Worm (Caenorhabditis elegans) whole organism, young adult: ENCODE measurements around the gene lgc-52.
"Not testable (repeated sequence)": the region's sequence is repeated elsewhere in the genome, so short reads cannot be mapped to it uniquely, and the experiment has no call there.

Experiments used
- B0261.1 ChIP-seq: sonication (generic microtip); optimal IDR thresholded peaks from 2 replicates; lab custom pipeline; 2016; ENCODE audit warnings: mild to moderate bottlenecking, missing genetic modification characterization, moderate library complexity, missing compliant biosample characterization
- F37B4.10 ChIP-seq: fragments of 200-800 bp; sonication (Bioruptor generic); IDR thresholded peaks from 2 replicates; pipeline ENCODE4 v1.3.6; 2022; ENCODE audit warnings: missing genetic modification characterization, missing compliant biosample characterization
- F49E8.2 ChIP-seq: sonication (generic microtip); optimal IDR thresholded peaks from 3 replicates; lab custom pipeline; 2017; ENCODE audit warnings: missing genetic modification characterization, mild to moderate bottlenecking, missing compliant biosample characterization, antibody characterized with exemption, moderate library complexity; ENCODE audit not compliant: insufficient read depth
- F57A8.1 ChIP-seq: fragments of 200-800 bp; sonication (Bioruptor generic); optimal IDR thresholded peaks from 2 replicates; lab custom pipeline; 2018; ENCODE audit warnings: mild to moderate bottlenecking, missing genetic modification characterization, moderate library complexity, missing compliant biosample characterization
- F57C9.4 ChIP-seq: sonication (generic microtip); optimal IDR thresholded peaks from 2 replicates; lab custom pipeline; 2017; ENCODE audit warnings: mild to moderate bottlenecking, missing genetic modification characterization, missing compliant biosample characterization
- K11D2.4 ChIP-seq: fragments of 200-800 bp; sonication (Bioruptor generic); IDR thresholded peaks from 2 replicates; pipeline ENCODE4 v1.3.6; 2022; ENCODE audit warnings: missing genetic modification reagents, missing genetic modification characterization, missing compliant biosample characterization
- K12H6.12 ChIP-seq: fragments of 200-800 bp; sonication (Bioruptor generic); optimal IDR thresholded peaks from 2 replicates; lab custom pipeline; 2018; ENCODE audit warnings: mild to moderate bottlenecking, missing genetic modification characterization, missing compliant biosample characterization
- T26A5.8 ChIP-seq: sonication (generic microtip); optimal IDR thresholded peaks from 2 replicates; lab custom pipeline; 2016; ENCODE audit warnings: missing genetic modification characterization, missing compliant biosample characterization
- Y53G8AR.9 ChIP-seq: fragments of 200-800 bp; sonication (Bioruptor generic); conservative IDR thresholded peaks from 2 replicates; pipeline ENCODE4 v1.3.6; 2022; ENCODE audit warnings: missing genetic modification reagents, missing genetic modification characterization, missing compliant biosample characterization
- Y56A3A.18 ChIP-seq: fragments of 200-800 bp; sonication (Bioruptor generic); IDR thresholded peaks from 2 replicates; pipeline ENCODE4 v1.3.6; 2022; ENCODE audit warnings: missing genetic modification reagents, missing genetic modification characterization, missing compliant biosample characterization
- Y79H2A.3 ChIP-seq: fragments of 200-800 bp; sonication (Bioruptor generic); conservative IDR thresholded peaks from 2 replicates; pipeline ENCODE4 v1.3.6; 2022; ENCODE audit warnings: missing genetic modification reagents, missing genetic modification characterization, missing compliant biosample characterization
- ZK185.1 ChIP-seq: sonication (generic microtip); optimal IDR thresholded peaks from 2 replicates; lab custom pipeline; 2016; ENCODE audit warnings: mild to moderate bottlenecking, missing genetic modification characterization, missing compliant biosample characterization; ENCODE audit not compliant: poor library complexity, severe bottlenecking
- ama-1 ChIP-seq, 3 experiments: fragments of 150-350 bp in 1 of 3; sonication (generic microtip) in 2 of 3; optimal IDR thresholded peaks; 2 replicates each; lab custom pipeline; 2014 to 2018; ENCODE audit warnings: missing biosample characterization in 2 of 3, missing genetic modification characterization in 2 of 3, missing genetic modification reagents in 2 of 3
- aptf-2 ChIP-seq: fragments of 200-800 bp; sonication (Bioruptor generic); conservative IDR thresholded peaks from 2 replicates; pipeline ENCODE4 v1.3.6; 2022; ENCODE audit warnings: missing genetic modification reagents, missing genetic modification characterization, missing compliant biosample characterization
- athp-1 ChIP-seq: sonication (generic microtip); optimal IDR thresholded peaks from 2 replicates; lab custom pipeline; 2017; ENCODE audit warnings: mild to moderate bottlenecking, missing genetic modification characterization, missing compliant biosample characterization
- attf-6 ChIP-seq: fragments of 200-800 bp; sonication (Bioruptor generic); IDR thresholded peaks from 2 replicates; pipeline ENCODE4 v1.3.6; 2022; ENCODE audit warnings: missing genetic modification reagents, missing genetic modification characterization, missing compliant biosample characterization
- ccch-3 ChIP-seq: fragments of 200-800 bp; sonication (Bioruptor generic); optimal IDR thresholded peaks from 2 replicates; lab custom pipeline; 2018; ENCODE audit warnings: mild to moderate bottlenecking, missing genetic modification characterization, missing compliant biosample characterization
- cebp-2 ChIP-seq: fragments of 200-800 bp; sonication (Bioruptor generic); IDR thresholded peaks from 2 replicates; pipeline ENCODE4 v1.3.6; 2022; ENCODE audit warnings: missing genetic modification characterization, missing compliant biosample characterization
- ceh-58 ChIP-seq: fragments of 200-800 bp; sonication (Bioruptor generic); IDR thresholded peaks from 2 replicates; pipeline ENCODE4 v1.3.6; 2022; ENCODE audit warnings: missing genetic modification characterization, missing compliant biosample characterization
- chd-7 ChIP-seq: sonication (generic microtip); optimal IDR thresholded peaks from 2 replicates; lab custom pipeline; 2016; ENCODE audit warnings: mild to moderate bottlenecking, missing genetic modification characterization, moderate library complexity, missing compliant biosample characterization
- hlh-12 ChIP-seq: sonication (generic microtip); optimal IDR thresholded peaks from 2 replicates; lab custom pipeline; 2016; ENCODE audit warnings: missing genetic modification characterization, missing compliant biosample characterization
- hmg-1.2 ChIP-seq: fragments of 200-800 bp; sonication (Bioruptor generic); IDR thresholded peaks from 2 replicates; pipeline ENCODE4 v1.3.6; 2022; ENCODE audit warnings: missing genetic modification reagents, missing genetic modification characterization, missing compliant biosample characterization
- lsl-1 ChIP-seq: fragments of 200-800 bp; sonication (Bioruptor generic); optimal IDR thresholded peaks from 2 replicates; lab custom pipeline; 2018; ENCODE audit warnings: mild to moderate bottlenecking, missing genetic modification characterization, moderate library complexity, missing compliant biosample characterization
- lsy-27 ChIP-seq: sonication (generic microtip); optimal IDR thresholded peaks from 2 replicates; lab custom pipeline; 2017; ENCODE audit warnings: missing genetic modification characterization, mild to moderate bottlenecking, missing compliant biosample characterization, antibody characterized with exemption, missing genotype, borderline replicate concordance; ENCODE audit not compliant: insufficient read depth
- nfyb-1 ChIP-seq: fragments of 200-800 bp; sonication (Bioruptor generic); IDR thresholded peaks from 2 replicates; pipeline ENCODE4 v1.3.6; 2022; ENCODE audit warnings: missing genetic modification reagents, missing genetic modification characterization, missing compliant biosample characterization
- nhr-80 ChIP-seq: sonication (generic microtip); optimal IDR thresholded peaks from 2 replicates; lab custom pipeline; 2016; ENCODE audit warnings: missing genetic modification characterization, missing compliant biosample characterization
- pbrm-1 ChIP-seq: fragments of 200-800 bp; sonication (Bioruptor generic); IDR thresholded peaks from 2 replicates; pipeline ENCODE4 v1.3.6; 2022; ENCODE audit warnings: missing genetic modification reagents, missing genetic modification characterization, missing compliant biosample characterization
- rec-8 ChIP-seq, 2 experiments: sonication (generic microtip); optimal IDR thresholded peaks; 2 replicates each; lab custom pipeline; 2016; ENCODE audit warnings: mild to moderate bottlenecking in 2 of 2, missing genetic modification characterization in 2 of 2, missing genetic modification reagents in 2 of 2, missing genotype in 2 of 2, missing biosample characterization in 1 of 2, missing compliant biosample characterization in 1 of 2, moderate library complexity in 1 of 2
- snpc-3.4 ChIP-seq: sonication (generic microtip); optimal IDR thresholded peaks from 2 replicates; lab custom pipeline; 2017; ENCODE audit warnings: missing genetic modification characterization, mild to moderate bottlenecking, missing compliant biosample characterization, antibody characterized with exemption, moderate library complexity, missing genotype, missing genetic modification reagents
- snpc-4 ChIP-seq, 5 experiments: fragments of 150-350 bp in 1 of 5; sonication (generic microtip) in 4 of 5; optimal IDR thresholded peaks; 2 replicates each; lab custom pipeline; 2014 to 2018; ENCODE audit warnings: missing genetic modification characterization in 5 of 5, missing biosample characterization in 3 of 5, antibody characterized with exemption in 2 of 5, mild to moderate bottlenecking in 2 of 5, missing compliant biosample characterization in 2 of 5, missing genotype in 2 of 5, moderate library complexity in 2 of 5, missing genetic modification reagents in 1 of 5
- tbp1 ChIP-seq: fragments of 200-800 bp; sonication (Bioruptor generic); optimal IDR thresholded peaks from 2 replicates; lab custom pipeline; 2018; ENCODE audit warnings: mild to moderate bottlenecking, missing genetic modification characterization, missing compliant biosample characterization
- unc-130 ChIP-seq: sonication (generic microtip); optimal IDR thresholded peaks from 2 replicates; lab custom pipeline; 2016; ENCODE audit warnings: missing genetic modification reagents, missing genetic modification characterization, missing compliant biosample characterization
- unc-62 ChIP-seq: fragments of 150-350 bp; optimal IDR thresholded peaks from 2 replicates; lab custom pipeline; 2014; ENCODE audit warnings: missing biosample characterization, missing genetic modification reagents, missing genetic modification characterization
- xnd-1 ChIP-seq: sonication (generic microtip); optimal IDR thresholded peaks from 2 replicates; lab custom pipeline; 2016; ENCODE audit warnings: missing genotype, missing genetic modification reagents, missing genetic modification characterization, missing compliant biosample characterization
- ztf-28 ChIP-seq: fragments of 200-800 bp; sonication (Bioruptor generic); IDR thresholded peaks from 2 replicates; pipeline ENCODE4 v1.3.6; 2022; ENCODE audit warnings: missing genetic modification reagents, missing genetic modification characterization, missing compliant biosample characterization
- ztf-3 ChIP-seq: fragments of 200-800 bp; sonication (Bioruptor generic); optimal IDR thresholded peaks from 2 replicates; lab custom pipeline; 2018; ENCODE audit warnings: mild to moderate bottlenecking, missing genetic modification characterization, missing compliant biosample characterization

lgc-52 gene

ce11 chrIV:15210482-15210881, 25.4 kb upstream of the lgc-52 start:
- TF ChIP-seq aptf-2 (GFP tag; lab: Robert Waterston, UW) (no peak), hlh-12 (tag; lab: Kevin White, UChicago) (no peak), snpc-4 (GFP tag; optimal IDR thresholded peaks at IDR 0.05; lab: Kevin White, UChicago) (no peak), snpc-4 (tag; optimal IDR thresholded peaks at IDR 0.05; lab: Kevin White, UChicago) (peak in 1 of 4 experiments; percentile 5), attf-6 (GFP tag; lab: Robert Waterston, UW) (peak; percentile 73; the same call in 1 of the 2 replicates)

- TF ChIP-seq snpc-4 (GFP tag; optimal IDR thresholded peaks at IDR 0.05; lab: Kevin White, UChicago) (no peak), snpc-4 (tag; optimal IDR thresholded peaks at IDR 0.05; lab: Kevin White, UChicago) (peak in 1 of 4 experiments; percentile 18), ztf-3 (GFP tag; lab: Kevin White, UChicago) (no peak), unc-130 (GFP tag; lab: Kevin White, UChicago) (no peak), attf-6 (GFP tag; lab: Robert Waterston, UW) (peak; percentile 62; the same call in 1 of the 2 replicates), Y79H2A.3 (no peak)
Observed at ce11 chrIV:15214694-15215093, 21.2 kb upstream of the lgc-52 start.

ce11 chrIV:15215470-15215869, 20.5 kb upstream of the lgc-52 start, which contains the start of gene Y40H7A.10:
TSS of gene Y40H7A.10 (minus strand) at chrIV:15215597.
- 0 out of 2 replicates have a peak, but pooled peaks have one; percentile 34 for TF ChIP-seq attf-6 (GFP tag; lab: Robert Waterston, UW)
- TF ChIP-seq nhr-80: peak; percentile 74
- TF ChIP-seq unc-62 (GFP tag; lab: Kevin White, UChicago): peak; percentile 26
- no peak for TF ChIP-seq ZK185.1

- peak; percentile 5; the same call in 1 of the 2 replicates for TF ChIP-seq hmg-1.2 (GFP tag; lab: Robert Waterston, UW)
- not testable (repeated sequence) for TF ChIP-seq snpc-4 (GFP tag; optimal IDR thresholded peaks at IDR 0.05; lab: Kevin White, UChicago)
- peak in 2 of 4 experiments; percentile 6 to 91 for TF ChIP-seq snpc-4 (tag; optimal IDR thresholded peaks at IDR 0.05; lab: Kevin White, UChicago)
- peak; percentile 80; the same call in 1 of the 2 replicates for TF ChIP-seq cebp-2 (GFP tag; lab: Robert Waterston, UW)
- peak; percentile 83; the same call in 1 of the 2 replicates for TF ChIP-seq attf-6 (GFP tag; lab: Robert Waterston, UW)
- 0 out of 2 replicates have a peak, but pooled peaks have one; percentile 31 for TF ChIP-seq pbrm-1
Observed at ce11 chrIV:15218107-15218657, 17.7 kb upstream of the lgc-52 start.

ce11 chrIV:15220253-15220652, 15.7 kb upstream of the lgc-52 start, which contains the start of gene Y40H7A.11:
TSS of gene Y40H7A.11 (minus strand) at chrIV:15220353.
- TF ChIP-seq lsl-1 (GFP tag; lab: Kevin White, UChicago) (no peak), Y53G8AR.9 (GFP tag; lab: Robert Waterston, UW) (no peak), B0261.1 (no peak), snpc-3.4 (tag; lab: Kevin White, UChicago) (no peak), K12H6.12 (tag; lab: Kevin White, UChicago) (no peak), K11D2.4 (GFP tag; lab: Robert Waterston, UW) (no peak), ztf-28 (GFP tag; lab: Robert Waterston, UW) (no peak), ceh-58 (GFP tag; lab: Robert Waterston, UW) (no peak), Y56A3A.18 (no peak), F49E8.2 (no peak)

- TF ChIP-seq T26A5.8 (tag; lab: Kevin White, UChicago): no peak
- TF ChIP-seq nhr-80: no peak
- TF ChIP-seq snpc-3.4 (tag; lab: Kevin White, UChicago): peak; percentile 66
- TF ChIP-seq nfyb-1: no peak
- TF ChIP-seq xnd-1: no peak
- no peak for TF ChIP-seq ceh-58 (GFP tag; lab: Robert Waterston, UW)
- TF ChIP-seq F57A8.1: no peak
- TF ChIP-seq ama-1 (optimal IDR thresholded peaks at IDR 0.05; lab: Kevin White, UChicago): no peak
- TF ChIP-seq ama-1 (GFP tag; optimal IDR thresholded peaks at IDR 0.05; lab: Kevin White, UChicago): no peak
- TF ChIP-seq F57C9.4 (tag; lab: Kevin White, UChicago): no peak
- TF ChIP-seq rec-8 (tag; optimal IDR thresholded peaks at IDR 0.05; lab: Kevin White, UChicago): no peak
- no peak for TF ChIP-seq lsy-27 (tag; lab: Kevin White, UChicago)
- TF ChIP-seq athp-1 (tag; lab: Kevin White, UChicago): no peak
- TF ChIP-seq F37B4.10 (GFP tag; lab: Robert Waterston, UW): no peak
- TF ChIP-seq ccch-3 (GFP tag; lab: Kevin White, UChicago): no peak
- TF ChIP-seq tbp1 (GFP tag; lab: Kevin White, UChicago): peak; percentile 69
- TF ChIP-seq chd-7 (tag; lab: Kevin White, UChicago): no peak
Observed at ce11 chrIV:15234272-15234671, 1.7 kb upstream of the lgc-52 start.
